Fruit fly (Drosophila melanogaster): Measurements from ENCODE around the gene CG14292.

DNA sequence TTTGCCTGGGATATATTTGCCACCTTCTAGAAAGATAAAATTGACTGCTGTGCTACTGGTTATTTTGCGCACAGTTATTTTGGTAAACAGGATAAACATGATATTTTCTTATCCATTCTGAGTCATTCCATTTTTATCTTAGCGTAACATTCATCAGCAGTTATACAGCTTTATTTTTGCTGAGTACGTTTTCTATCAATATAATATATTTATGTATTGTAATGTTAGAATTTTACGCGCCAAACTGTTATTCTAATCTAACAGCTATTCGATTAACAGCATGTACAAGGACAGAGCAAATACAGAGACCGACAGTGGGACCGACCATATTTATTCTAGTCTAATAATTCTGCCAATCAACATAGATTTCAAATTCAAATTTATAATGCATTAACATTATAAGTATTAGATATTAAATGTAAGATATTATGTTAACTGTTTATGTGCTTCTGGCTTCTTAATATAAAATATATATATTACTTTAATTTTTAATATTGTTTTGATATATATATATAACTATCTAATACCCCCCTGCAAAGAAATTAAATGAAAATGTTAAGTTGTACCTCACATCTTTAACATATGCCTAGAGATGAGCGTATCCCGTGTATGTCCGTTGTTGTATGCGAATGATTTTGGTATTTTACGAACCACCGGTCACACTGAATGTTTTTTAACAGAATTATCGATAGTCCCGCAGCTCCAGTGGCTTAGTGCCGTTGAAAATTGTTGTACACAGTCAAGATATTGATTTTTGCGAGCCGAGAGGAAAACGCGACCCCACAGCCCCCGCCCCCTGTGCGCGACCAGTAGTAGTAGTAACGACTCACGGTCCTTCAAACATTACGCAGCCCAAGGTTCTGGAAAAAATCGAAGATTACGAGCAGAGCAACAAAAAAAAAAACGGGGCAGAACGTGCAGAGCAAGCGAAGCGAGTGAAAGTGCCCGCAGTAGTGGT is 745 bp upstream of the CG14292 start, which contains the start of gene EndoA:
- no peak for TF ChIP-seq CG8478 (optimal IDR thresholded peaks at IDR 0.05)
- no peak for TF ChIP-seq EcR (GFP tag; optimal IDR thresholded peaks at IDR 0.05)
- no peak for TF ChIP-seq usp (GFP tag; optimal IDR thresholded peaks at IDR 0.05)
- no peak for TF ChIP-seq pan (optimal IDR thresholded peaks at IDR 0.05)
- no peak for TF ChIP-seq Dll (optimal IDR thresholded peaks at IDR 0.05)
- TF ChIP-seq psq (optimal IDR thresholded peaks at IDR 0.05): no peak
